Worm (Caenorhabditis elegans) whole organism, early embryonic: ENCODE data around the gene bre-5.

Experiments
- B0310.2 ChIP-seq: sonication (generic microtip); optimal IDR thresholded peaks from 2 replicates; lab custom pipeline; 2016; ENCODE audit warnings: mild to moderate bottlenecking, missing genetic modification characterization, missing compliant biosample characterization
- F13C5.2 ChIP-seq: sonication (generic microtip); optimal IDR thresholded peaks from 2 replicates; lab custom pipeline; 2017; ENCODE audit warnings: mild to moderate bottlenecking, missing genetic modification characterization, inconsistent platforms, missing compliant biosample characterization
- aly-1 ChIP-seq: sonication (generic microtip); optimal IDR thresholded peaks from 2 replicates; lab custom pipeline; 2016; ENCODE audit warnings: missing genetic modification characterization, missing compliant biosample characterization
- ama-1 ChIP-seq: fragments of 150-350 bp; optimal IDR thresholded peaks from 2 replicates; lab custom pipeline; 2014
- ceh-13 ChIP-seq: fragments of 200-800 bp; sonication (Bioruptor generic); optimal IDR thresholded peaks from 2 replicates; lab custom pipeline; 2018; ENCODE audit warnings: mild to moderate bottlenecking, missing genetic modification characterization, missing compliant biosample characterization
- ceh-36 ChIP-seq: sonication (generic microtip); optimal IDR thresholded peaks from 2 replicates; lab custom pipeline; 2016; ENCODE audit warnings: missing genetic modification characterization, inconsistent platforms, missing compliant biosample characterization
- ets-7 ChIP-seq: sonication (generic microtip); optimal IDR thresholded peaks from 2 replicates; lab custom pipeline; 2016; ENCODE audit warnings: missing genotype, missing genetic modification characterization, missing compliant biosample characterization
- flt-1 ChIP-seq: fragments of 200-800 bp; sonication (Bioruptor generic); IDR thresholded peaks from 2 replicates; pipeline ENCODE4 v1.3.6; 2022; ENCODE audit warnings: missing genetic modification characterization, missing compliant biosample characterization
- hmbx-1 ChIP-seq: sonication (generic microtip); optimal IDR thresholded peaks from 2 replicates; lab custom pipeline; 2016; ENCODE audit warnings: mild to moderate bottlenecking, missing genetic modification characterization, missing compliant biosample characterization
- hmg-4 ChIP-seq: fragments of 200-800 bp; sonication (Bioruptor generic); optimal IDR thresholded peaks from 2 replicates; lab custom pipeline; 2018; ENCODE audit warnings: mild to moderate bottlenecking, missing genetic modification characterization, missing compliant biosample characterization
- hnd-1 ChIP-seq: sonication (generic microtip); optimal IDR thresholded peaks from 2 replicates; lab custom pipeline; 2016; ENCODE audit warnings: missing genetic modification characterization, missing compliant biosample characterization
- pes-1 ChIP-seq: fragments of 200-800 bp; sonication (Bioruptor generic); IDR thresholded peaks from 2 replicates; pipeline ENCODE4 v1.3.6; 2022; ENCODE audit warnings: missing genetic modification reagents, missing genetic modification characterization, missing compliant biosample characterization
- scrt-1 ChIP-seq: fragments of 200-800 bp; sonication (Bioruptor generic); IDR thresholded peaks from 2 replicates; pipeline ENCODE4 v1.3.6; 2022; ENCODE audit warnings: missing genetic modification characterization, missing compliant biosample characterization
- sea-1 ChIP-seq: fragments of 200-800 bp; sonication (Bioruptor generic); conservative IDR thresholded peaks from 2 replicates; pipeline ENCODE4 v1.3.6; 2022; ENCODE audit warnings: missing genetic modification characterization, missing compliant biosample characterization
- tbx-11 ChIP-seq: fragments of 200-800 bp; sonication (Bioruptor generic); IDR thresholded peaks from 2 replicates; pipeline ENCODE4 v1.3.6; 2022; ENCODE audit warnings: missing genetic modification characterization, missing compliant biosample characterization
- tbx-37 ChIP-seq: fragments of 200-800 bp; sonication (Bioruptor generic); conservative IDR thresholded peaks from 2 replicates; pipeline ENCODE4 v1.3.6; 2022; ENCODE audit warnings: missing genetic modification reagents, missing genetic modification characterization, missing compliant biosample characterization
- tra-4 ChIP-seq: sonication (generic microtip); optimal IDR thresholded peaks from 2 replicates; lab custom pipeline; 2017; ENCODE audit warnings: missing genetic modification characterization, missing compliant biosample characterization

Gene bre-5

ce11 chrIV:12051049-12051792 lies at the start of gene bre-5, which contains the start of gene spt-5:
TSS of gene bre-5 (minus strand) at chrIV:12051215.
TSS of gene spt-5 (plus strand) at chrIV:12051491.
- no peak for TF ChIP-seq F13C5.2 (tag; lab: Kevin White, UChicago)
- TF ChIP-seq aly-1 (tag; lab: Kevin White, UChicago) = no peak
- no peak for TF ChIP-seq ama-1 (lab: Kevin White, UChicago)
- no peak for TF ChIP-seq hnd-1 (tag; lab: Kevin White, UChicago)
- no peak for TF ChIP-seq B0310.2 (tag; lab: Kevin White, UChicago)
- TF ChIP-seq ceh-13 (GFP tag; lab: Kevin White, UChicago) = no peak

ce11 chrIV:12096479-12096878 lies 45.5 kb upstream of the bre-5 start, which contains the start of gene mon-2:
TSS of gene mon-2 (plus strand) at chrIV:12096779.
- no peak for TF ChIP-seq scrt-1 (GFP tag; lab: Robert Waterston, UW)
- no peak for TF ChIP-seq tbx-37 (GFP tag; lab: Robert Waterston, UW)
- no peak for TF ChIP-seq ama-1 (lab: Kevin White, UChicago)
- no peak for TF ChIP-seq F13C5.2 (tag; lab: Kevin White, UChicago)
- no peak for TF ChIP-seq B0310.2 (tag; lab: Kevin White, UChicago)
- no peak for TF ChIP-seq pes-1 (GFP tag; lab: Robert Waterston, UW)
- no peak for TF ChIP-seq hmbx-1 (tag; lab: Kevin White, UChicago)
- no peak for TF ChIP-seq ets-7 (tag; lab: Kevin White, UChicago)
- no peak for TF ChIP-seq ceh-13 (GFP tag; lab: Kevin White, UChicago)
- TF ChIP-seq tra-4 (tag; lab: Kevin White, UChicago) = no peak
- no peak for TF ChIP-seq flt-1

- TF ChIP-seq scrt-1 (GFP tag; lab: Robert Waterston, UW) = no peak
- no peak for TF ChIP-seq B0310.2 (tag; lab: Kevin White, UChicago)
- TF ChIP-seq tra-4 (tag; lab: Kevin White, UChicago) = no peak
Observed at ce11 chrIV:12093819-12094218, 42.8 kb upstream of the bre-5 start, which contains the start of gene F11A10.5. TSS of gene F11A10.5 (plus strand) at chrIV:12094119.

ce11 chrIV:12093384-12093783 lies 42.4 kb upstream of the bre-5 start, which contains the start of gene cpsf-4:
TSS of gene cpsf-4 (minus strand) at chrIV:12093445.
- TF ChIP-seq tra-4 (tag; lab: Kevin White, UChicago) (no peak), F13C5.2 (tag; lab: Kevin White, UChicago) (no peak), ceh-13 (GFP tag; lab: Kevin White, UChicago) (no peak), sea-1 (GFP tag; lab: Robert Waterston, UW) (no peak), ceh-36 (no peak), aly-1 (tag; lab: Kevin White, UChicago) (no peak), hmbx-1 (tag; lab: Kevin White, UChicago) (no peak), B0310.2 (tag; lab: Kevin White, UChicago) (no peak), pes-1 (GFP tag; lab: Robert Waterston, UW) (no peak), tbx-11 (GFP tag; lab: Robert Waterston, UW) (no peak), ets-7 (tag; lab: Kevin White, UChicago) (no peak), tbx-37 (GFP tag; lab: Robert Waterston, UW) (no peak), ama-1 (lab: Kevin White, UChicago) (no peak), flt-1 (no peak), hnd-1 (tag; lab: Kevin White, UChicago) (no peak), scrt-1 (GFP tag; lab: Robert Waterston, UW) (no peak), hmg-4 (GFP tag; lab: Kevin White, UChicago) (no peak)

- no peak for TF ChIP-seq F13C5.2 (tag; lab: Kevin White, UChicago)
- no peak for TF ChIP-seq ceh-13 (GFP tag; lab: Kevin White, UChicago)
- no peak for TF ChIP-seq ceh-36
- no peak for TF ChIP-seq tra-4 (tag; lab: Kevin White, UChicago)
- no peak for TF ChIP-seq pes-1 (GFP tag; lab: Robert Waterston, UW)
- no peak for TF ChIP-seq ama-1 (lab: Kevin White, UChicago)
- TF ChIP-seq aly-1 (tag; lab: Kevin White, UChicago) = no peak
- no peak for TF ChIP-seq ets-7 (tag; lab: Kevin White, UChicago)
- TF ChIP-seq hmg-4 (GFP tag; lab: Kevin White, UChicago) = no peak
- no peak for TF ChIP-seq hmbx-1 (tag; lab: Kevin White, UChicago)
- no peak for TF ChIP-seq scrt-1 (GFP tag; lab: Robert Waterston, UW)
- TF ChIP-seq hnd-1 (tag; lab: Kevin White, UChicago) = no peak
- TF ChIP-seq sea-1 (GFP tag; lab: Robert Waterston, UW) = no peak
Observed at ce11 chrIV:12092113-12092512, 41.1 kb upstream of the bre-5 start, which contains the start of gene mig-32. TSS of gene mig-32 (minus strand) at chrIV:12092213.

- TF ChIP-seq tra-4 (tag; lab: Kevin White, UChicago) (no peak), ceh-36 (no peak), ceh-13 (GFP tag; lab: Kevin White, UChicago) (no peak), hmg-4 (GFP tag; lab: Kevin White, UChicago) (no peak), tbx-11 (GFP tag; lab: Robert Waterston, UW) (no peak), pes-1 (GFP tag; lab: Robert Waterston, UW) (no peak), scrt-1 (GFP tag; lab: Robert Waterston, UW) (no peak), hnd-1 (tag; lab: Kevin White, UChicago) (no peak), ets-7 (tag; lab: Kevin White, UChicago) (no peak), hmbx-1 (tag; lab: Kevin White, UChicago) (no peak)
Observed at ce11 chrIV:12089551-12089950, 38.5 kb upstream of the bre-5 start, which contains the start of gene F11A10.6. TSS of gene F11A10.6 (minus strand) at chrIV:12089651.

ce11 chrIV:12088898-12089297 lies 37.9 kb upstream of the bre-5 start:
- TF ChIP-seq aly-1 (tag; lab: Kevin White, UChicago) (no peak), tbx-37 (GFP tag; lab: Robert Waterston, UW) (no peak), ets-7 (tag; lab: Kevin White, UChicago) (no peak), tra-4 (tag; lab: Kevin White, UChicago) (no peak), ceh-13 (GFP tag; lab: Kevin White, UChicago) (no peak), hmbx-1 (tag; lab: Kevin White, UChicago) (no peak), scrt-1 (GFP tag; lab: Robert Waterston, UW) (no peak), ama-1 (lab: Kevin White, UChicago) (peak; percentile 39), ceh-36 (no peak)
